Worm (Caenorhabditis elegans): ENCODE results near the gene sir-2.3.

Gene sir-2.3

DNA sequence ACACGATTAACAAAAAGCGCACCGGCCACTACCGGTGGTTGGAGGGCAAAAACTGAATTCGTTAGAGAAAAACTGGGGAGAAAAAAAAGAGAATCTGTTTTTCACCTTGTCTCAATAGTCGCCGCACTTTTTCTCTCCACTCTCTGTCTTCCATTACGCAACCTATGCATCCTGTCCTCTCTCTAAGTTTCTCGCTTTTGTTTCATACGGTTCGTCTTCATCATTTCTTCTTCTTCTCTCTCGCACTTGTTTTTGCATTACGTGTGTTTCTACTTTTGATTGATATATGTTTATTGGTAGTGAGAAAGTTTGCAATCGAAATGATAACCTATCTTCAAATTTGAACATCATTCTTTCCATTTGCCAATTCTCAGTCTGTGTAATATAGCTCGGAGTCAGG lies 10.9 kb upstream of the sir-2.3 start (continued):
- no peak for TF ChIP-seq gei-8 (GFP tag; optimal IDR thresholded peaks at IDR 0.05)
- no peak for TF ChIP-seq rbr-2 (tag; optimal IDR thresholded peaks at IDR 0.05)
- TF ChIP-seq mdl-1 (tag; optimal IDR thresholded peaks at IDR 0.05): peak in 1 of 2 experiments; percentile 57
- TF ChIP-seq nhr-48 (tag; optimal IDR thresholded peaks at IDR 0.05): no peak
- no peak for TF ChIP-seq lim-7 (GFP tag; IDR thresholded peaks at IDR 0.05)
- no peak for TF ChIP-seq fos-1 (tag; optimal IDR thresholded peaks at IDR 0.05)
- TF ChIP-seq ceh-82 (tag; optimal IDR thresholded peaks at IDR 0.05): no peak
- no peak for TF ChIP-seq mdt-29 (GFP tag; IDR thresholded peaks at IDR 0.05)
- no peak for TF ChIP-seq madf-5 (GFP tag; IDR thresholded peaks at IDR 0.05)
- no peak for TF ChIP-seq ceh-44 (GFP tag; IDR thresholded peaks at IDR 0.05)
- peak; percentile 44 for TF ChIP-seq hlh-30 (tag; optimal IDR thresholded peaks at IDR 0.05; ENCODE audit: insufficient read depth)
- TF ChIP-seq lsy-2 (tag; optimal IDR thresholded peaks at IDR 0.05): peak in 1 of 2 experiments; percentile 39
- no peak for TF ChIP-seq duxl-1 (tag; optimal IDR thresholded peaks at IDR 0.05; ENCODE audit: poor library complexity)
- no peak for TF ChIP-seq dmd-9 (GFP tag; IDR thresholded peaks at IDR 0.05)
- no peak for TF ChIP-seq aly-2 (tag; optimal IDR thresholded peaks at IDR 0.05)
- TF ChIP-seq lin-29 (GFP tag; IDR thresholded peaks at IDR 0.05): no peak
- no peak for TF ChIP-seq ceh-62 (tag; optimal IDR thresholded peaks at IDR 0.05)
- TF ChIP-seq aha-1 (tag): no peak
- TF ChIP-seq snpc-4 (tag; optimal IDR thresholded peaks at IDR 0.05): no peak
- TF ChIP-seq nhr-10 (tag; optimal IDR thresholded peaks at IDR 0.05): peak; percentile 2
- no peak for TF ChIP-seq egl-27 (tag; optimal IDR thresholded peaks at IDR 0.05)
- TF ChIP-seq daf-8 (GFP tag; IDR thresholded peaks at IDR 0.05): no peak
- TF ChIP-seq R02D3.7 (tag; optimal IDR thresholded peaks at IDR 0.05): no peak
- TF ChIP-seq nhr-42 (GFP tag; IDR thresholded peaks at IDR 0.05): no peak
- TF ChIP-seq nhr-11 (tag; optimal IDR thresholded peaks at IDR 0.05): peak; percentile 50
- TF ChIP-seq egl-43 (GFP tag; IDR thresholded peaks at IDR 0.05): no peak
- peak in 1 of 2 experiments; percentile 97 for TF ChIP-seq unc-62 (GFP tag; optimal IDR thresholded peaks at IDR 0.05 in 1 of 2)
- no peak for TF ChIP-seq unc-62 (tag; optimal IDR thresholded peaks at IDR 0.05)
- no peak for TF ChIP-seq Y105C5A.15 (GFP tag; IDR thresholded peaks at IDR 0.05)
- no peak for TF ChIP-seq cey-2 (tag; optimal IDR thresholded peaks at IDR 0.05; ENCODE audit: borderline replicate concordance, insufficient read depth)
- peak; percentile 16 for TF ChIP-seq mxl-3 (GFP tag; optimal IDR thresholded peaks at IDR 0.05)
- no peak for TF ChIP-seq spr-1 (tag; optimal IDR thresholded peaks at IDR 0.05)
- TF ChIP-seq F10B5.3 (tag; optimal IDR thresholded peaks at IDR 0.05): no peak
- TF ChIP-seq ces-1 (GFP tag; optimal IDR thresholded peaks at IDR 0.05): no peak
- no peak for TF ChIP-seq tra-1 (GFP tag; IDR thresholded peaks at IDR 0.05)
- no peak for TF ChIP-seq tag-97 (GFP tag; IDR thresholded peaks at IDR 0.05)
- no peak for TF ChIP-seq lin-39 (tag; optimal IDR thresholded peaks at IDR 0.05)
- TF ChIP-seq vab-7 (GFP tag; IDR thresholded peaks at IDR 0.05): no peak
- TF ChIP-seq ctbp-1 (GFP tag; IDR thresholded peaks at IDR 0.05): no peak
- no peak for TF ChIP-seq pha-4 (GFP tag; IDR thresholded peaks at IDR 0.05)
- TF ChIP-seq pha-4 (tag; optimal IDR thresholded peaks at IDR 0.05): no peak
- no peak for TF ChIP-seq nhr-41 (GFP tag; IDR thresholded peaks at IDR 0.05)
- no peak for TF ChIP-seq madf-9 (GFP tag; conservative IDR thresholded peaks at IDR 0.05)
- no peak for TF ChIP-seq ztf-11 (tag; optimal IDR thresholded peaks at IDR 0.05)
- TF ChIP-seq dmd-6 (GFP tag; IDR thresholded peaks at IDR 0.05): peak; percentile 31; the same call in 1 of the 2 replicates
- TF ChIP-seq zfp-2 (tag; optimal IDR thresholded peaks at IDR 0.05): no peak
- no peak for TF ChIP-seq set-16 (GFP tag; IDR thresholded peaks at IDR 0.05)
- no peak for TF ChIP-seq Y75B8A.6 (GFP tag; IDR thresholded peaks at IDR 0.05)
- TF ChIP-seq arid-1 (GFP tag; conservative IDR thresholded peaks at IDR 0.05): no peak
- no peak for TF ChIP-seq T26A8.4 (GFP tag; IDR thresholded peaks at IDR 0.05)
- TF ChIP-seq F26F4.8 (GFP tag; conservative IDR thresholded peaks at IDR 0.05): no peak
- peak; percentile 46; the same call in 1 of the 2 replicates for TF ChIP-seq php-3 (GFP tag; IDR thresholded peaks at IDR 0.05)
- no peak for TF ChIP-seq unc-39 (tag; optimal IDR thresholded peaks at IDR 0.05)

All from whole organism, L4 larva.